Worm (Caenorhabditis elegans) whole organism, mixed stage, embryonic: ENCODE data around the gene ugt-39.

ENCODE experiments used
- bed-3 ChIP-seq: fragments of 200-800 bp; sonication (Bioruptor generic); optimal IDR thresholded peaks from 3 replicates; lab custom pipeline; 2018; ENCODE audit warnings: mild to moderate bottlenecking, missing genetic modification characterization, moderate library complexity, missing compliant biosample characterization
- blmp-1 ChIP-seq: fragments of 150-350 bp; optimal IDR thresholded peaks from 2 replicates; lab custom pipeline; 2014; ENCODE audit warnings: missing biosample characterization, missing genetic modification characterization
- ceh-39 ChIP-seq: fragments of 150-350 bp; optimal IDR thresholded peaks from 2 replicates; lab custom pipeline; 2014; ENCODE audit warnings: missing biosample characterization, missing genetic modification characterization
- ceh-43 ChIP-seq: fragments of 200-800 bp; sonication (Bioruptor generic); optimal IDR thresholded peaks from 2 replicates; lab custom pipeline; 2018; ENCODE audit warnings: mild to moderate bottlenecking, missing genetic modification characterization, moderate library complexity, missing compliant biosample characterization
- ces-1 ChIP-seq: fragments of 150-350 bp; optimal IDR thresholded peaks from 2 replicates; lab custom pipeline; 2014; ENCODE audit warnings: missing biosample characterization, missing genetic modification reagents, missing genetic modification characterization
- drap-1 ChIP-seq: fragments of 200-800 bp; sonication (Bioruptor generic); optimal IDR thresholded peaks from 3 replicates; lab custom pipeline; 2018; ENCODE audit warnings: mild to moderate bottlenecking, missing genetic modification characterization, missing compliant biosample characterization
- elt-1 ChIP-seq: sonication (generic microtip); optimal IDR thresholded peaks from 2 replicates; lab custom pipeline; 2017; ENCODE audit warnings: missing genetic modification characterization, mild to moderate bottlenecking, missing compliant biosample characterization, antibody characterized with exemption, moderate library complexity, borderline replicate concordance; ENCODE audit not compliant: insufficient read depth
- ham-2 ChIP-seq: fragments of 200-800 bp; sonication (Bioruptor generic); optimal IDR thresholded peaks from 2 replicates; lab custom pipeline; 2018; ENCODE audit warnings: mild to moderate bottlenecking, missing genetic modification characterization, missing compliant biosample characterization
- hlh-1 ChIP-seq: fragments of 150-350 bp; optimal IDR thresholded peaks from 2 replicates; lab custom pipeline; 2014; ENCODE audit warnings: missing biosample characterization, missing genetic modification reagents, missing genetic modification characterization
- lin-13 ChIP-seq: fragments of 150-350 bp; optimal IDR thresholded peaks from 2 replicates; lab custom pipeline; 2014; ENCODE audit warnings: missing biosample characterization, missing genetic modification characterization
- lsy-2 ChIP-seq: fragments of 150-350 bp; optimal IDR thresholded peaks from 2 replicates; lab custom pipeline; 2014; ENCODE audit warnings: missing biosample characterization, missing genetic modification characterization
- mep-1 ChIP-seq: fragments of 150-350 bp; optimal IDR thresholded peaks from 2 replicates; lab custom pipeline; 2017; ENCODE audit warnings: missing biosample characterization, missing genetic modification reagents, missing genetic modification characterization, inconsistent platforms
- mls-2 ChIP-seq: sonication (generic microtip); optimal IDR thresholded peaks from 2 replicates; lab custom pipeline; 2016; ENCODE audit warnings: mild to moderate bottlenecking, missing genetic modification characterization, moderate library complexity, missing compliant biosample characterization
- nhr-12 ChIP-seq: fragments of 150-350 bp; optimal IDR thresholded peaks from 2 replicates; lab custom pipeline; 2014; ENCODE audit warnings: missing biosample characterization, missing genetic modification characterization
- nhr-2 ChIP-seq: fragments of 150-350 bp; optimal IDR thresholded peaks from 2 replicates; lab custom pipeline; 2014; ENCODE audit warnings: missing biosample characterization, missing genetic modification characterization
- nhr-237 ChIP-seq: fragments of 150-350 bp; optimal IDR thresholded peaks from 2 replicates; lab custom pipeline; 2014; ENCODE audit warnings: missing biosample characterization, missing genetic modification characterization
- nhr-28 ChIP-seq: fragments of 150-350 bp; optimal IDR thresholded peaks from 2 replicates; lab custom pipeline; 2014; ENCODE audit warnings: missing biosample characterization, missing genetic modification characterization
- nhr-76 ChIP-seq: sonication (generic microtip); optimal IDR thresholded peaks from 2 replicates; lab custom pipeline; 2017; ENCODE audit warnings: missing biosample characterization, missing genetic modification characterization
- pha-4 ChIP-seq: fragments of 150-350 bp; optimal IDR thresholded peaks from 2 replicates; lab custom pipeline; 2018; ENCODE audit warnings: missing biosample characterization, missing genetic modification reagents, missing genetic modification characterization
- sem-2 ChIP-seq: fragments of 200-800 bp; sonication (Bioruptor generic); optimal IDR thresholded peaks from 2 replicates; lab custom pipeline; 2018; ENCODE audit warnings: mild to moderate bottlenecking, missing genetic modification characterization, missing compliant biosample characterization
- snpc-4 ChIP-seq: fragments of 150-350 bp; optimal IDR thresholded peaks from 2 replicates; lab custom pipeline; 2014; ENCODE audit warnings: missing biosample characterization, missing genetic modification characterization
- tbx-8 ChIP-seq: fragments of 200-800 bp; sonication (Bioruptor generic); optimal IDR thresholded peaks from 2 replicates; lab custom pipeline; 2018; ENCODE audit warnings: mild to moderate bottlenecking, missing genetic modification characterization, moderate library complexity, missing compliant biosample characterization
- unc-120 ChIP-seq: sonication (generic microtip); optimal IDR thresholded peaks from 2 replicates; lab custom pipeline; 2017; ENCODE audit warnings: missing genetic modification characterization, missing compliant biosample characterization; ENCODE audit not compliant: poor library complexity, severe bottlenecking
- unc-62 ChIP-seq: fragments of 150-350 bp; optimal IDR thresholded peaks from 2 replicates; lab custom pipeline; 2014; ENCODE audit warnings: missing biosample characterization, missing genetic modification reagents, missing genetic modification characterization
- zip-8 ChIP-seq: fragments of 150-350 bp; optimal IDR thresholded peaks from 2 replicates; lab custom pipeline; 2014; ENCODE audit warnings: missing biosample characterization, missing genetic modification characterization
- ztf-11 ChIP-seq: fragments of 150-350 bp; optimal IDR thresholded peaks from 2 replicates; lab custom pipeline; 2014; ENCODE audit warnings: missing biosample characterization, missing genetic modification characterization

ugt-39 gene

DNA sequence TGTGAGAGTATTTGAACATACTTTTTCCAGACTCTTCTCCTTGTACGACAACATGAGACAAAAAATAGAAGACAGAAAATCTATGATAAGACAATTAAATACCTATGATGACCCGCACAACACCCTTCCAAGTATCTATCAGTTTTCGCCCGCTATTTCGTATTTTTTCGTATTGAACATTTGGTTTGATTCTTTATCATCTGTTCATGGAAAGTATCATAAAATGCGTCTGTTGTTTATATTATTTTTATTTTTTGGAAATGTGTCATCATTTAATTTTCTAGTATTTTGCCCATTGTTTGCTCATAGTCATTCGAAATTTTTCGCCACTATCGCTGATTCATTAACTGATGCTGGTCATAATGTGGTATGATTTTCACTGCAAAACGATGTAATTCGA lies at the start of gene ugt-39:
Gene ugt-39, plus strand, starts transcription at position 54 of the 400 bp plus-strand sequence.
- TF ChIP-seq hlh-1 (tag; lab: Kevin White, UChicago) (no peak), unc-120 (tag; lab: Kevin White, UChicago) (no peak), zip-8 (tag; lab: Kevin White, UChicago) (no peak), lsy-2 (tag; lab: Kevin White, UChicago) (no peak)
- TF ChIP-seq, all 35 proteins: peak for 0

DNA sequence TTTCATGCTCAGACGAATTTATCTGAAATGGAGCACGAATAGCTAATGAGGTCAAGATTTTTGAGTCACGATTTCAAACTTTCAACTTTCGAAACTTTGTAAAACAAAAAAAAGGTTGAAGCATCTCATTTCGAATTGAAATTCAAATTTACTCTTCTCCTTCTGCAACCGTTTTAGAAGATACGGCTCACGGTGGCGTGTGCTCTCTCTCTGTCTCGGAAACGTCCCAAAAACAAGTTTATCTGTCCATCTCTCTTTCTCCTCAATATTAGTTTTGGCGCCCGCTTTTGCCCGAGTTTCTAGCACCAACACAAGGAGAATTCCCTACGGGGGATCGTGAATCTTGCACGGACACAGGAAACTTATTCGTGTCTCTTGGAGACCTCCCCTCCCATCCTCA lies 46.6 kb upstream of the ugt-39 start:
- TF ChIP-seq lsy-2 (tag; lab: Kevin White, UChicago): no peak
- TF ChIP-seq ces-1 (GFP tag; lab: Kevin White, UChicago): peak; percentile 21

DNA sequence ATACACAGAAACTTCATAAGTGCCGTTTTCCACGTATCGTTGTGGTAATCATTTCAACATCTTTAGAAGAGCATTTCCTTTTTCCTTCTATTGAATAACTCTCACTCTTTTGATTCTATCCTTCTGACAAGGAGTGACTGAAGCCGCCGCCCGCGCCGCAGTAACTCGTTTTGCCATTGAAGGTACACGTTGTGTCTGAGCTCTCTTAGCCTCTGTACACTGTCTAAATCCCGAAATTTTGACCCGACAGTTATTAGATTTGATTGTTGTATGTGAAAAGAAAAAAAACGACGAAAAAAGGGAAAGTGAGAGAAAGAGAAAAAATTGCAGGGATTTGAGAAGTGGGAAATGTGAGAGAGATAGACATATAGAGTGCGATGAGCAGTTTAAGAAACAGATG lies 45.7 kb upstream of the ugt-39 start:
- TF ChIP-seq bed-3 (GFP tag; lab: Kevin White, UChicago) (no peak), ces-1 (GFP tag; lab: Kevin White, UChicago) (peak; percentile 95), mls-2 (tag; lab: Kevin White, UChicago) (no peak)
- TF ChIP-seq, all 35 proteins: peak for 1

DNA sequence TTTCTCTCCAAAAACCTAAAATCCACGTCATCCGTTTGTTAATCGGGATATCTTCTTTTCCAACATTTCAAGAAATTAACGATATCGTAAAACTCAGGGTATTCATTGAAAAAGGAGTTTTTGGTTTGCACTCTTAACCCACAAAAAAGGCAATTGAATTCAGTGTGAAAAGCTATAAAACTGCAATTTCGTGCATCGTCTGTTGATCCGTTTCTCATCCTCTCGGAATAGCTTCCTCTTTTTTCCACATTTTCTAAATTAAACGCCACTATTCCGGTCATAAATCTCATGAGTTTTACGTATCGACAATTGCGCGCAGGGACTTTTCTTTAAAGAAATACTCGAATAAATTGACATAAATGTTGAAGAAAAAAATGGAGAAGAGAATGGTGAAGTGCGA lies 44.7 kb upstream of the ugt-39 start:
- TF ChIP-seq nhr-12 (tag; lab: Kevin White, UChicago) (no peak), hlh-1 (tag; lab: Kevin White, UChicago) (no peak), elt-1 (tag; lab: Kevin White, UChicago) (no peak), pha-4 (tag; lab: Kevin White, UChicago) (no peak), sem-2 (GFP tag; lab: Kevin White, UChicago) (no peak), unc-62 (GFP tag; lab: Kevin White, UChicago) (no peak), ceh-39 (tag; lab: Kevin White, UChicago) (no peak), nhr-76 (tag; lab: Kevin White, UChicago) (no peak), nhr-237 (tag; lab: Kevin White, UChicago) (no peak), bed-3 (GFP tag; lab: Kevin White, UChicago) (no peak), zip-8 (tag; lab: Kevin White, UChicago) (no peak), snpc-4 (tag; lab: Kevin White, UChicago) (no peak), ces-1 (GFP tag; lab: Kevin White, UChicago) (no peak), nhr-28 (tag; lab: Kevin White, UChicago) (no peak), unc-120 (tag; lab: Kevin White, UChicago) (no peak), mep-1 (tag; lab: Kevin White, UChicago) (no peak), nhr-2 (no peak)

DNA sequence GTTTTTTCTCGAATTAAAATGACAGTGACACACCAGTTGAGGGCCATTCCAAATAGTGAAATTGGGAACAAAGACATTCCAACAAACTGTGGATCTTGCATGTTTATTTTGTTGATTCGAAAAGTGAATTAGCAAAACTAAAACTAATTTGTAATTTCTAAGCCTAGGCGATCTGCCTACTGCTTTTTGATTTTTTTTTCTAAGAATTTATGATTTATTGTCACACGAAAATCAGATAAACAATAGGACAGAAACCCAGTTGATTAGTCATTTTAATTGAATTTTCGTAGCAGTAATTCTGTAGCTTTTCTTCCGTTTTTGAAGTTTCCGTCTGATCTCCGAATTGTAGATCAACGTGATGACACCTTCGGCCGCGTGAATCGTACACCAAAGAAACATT lies 38.1 kb upstream of the ugt-39 start, which contains the start of gene srx-33:
Gene srx-33, minus strand, starts transcription at position 101 of the 400 bp plus-strand sequence.
- TF ChIP-seq lin-13 (tag; lab: Kevin White, UChicago): no peak
- no peak for TF ChIP-seq nhr-76 (tag; lab: Kevin White, UChicago)
- TF ChIP-seq mep-1 (tag; lab: Kevin White, UChicago): no peak
- TF ChIP-seq blmp-1 (tag; lab: Kevin White, UChicago): no peak
- TF ChIP-seq, all 35 proteins: peak for 0

DNA sequence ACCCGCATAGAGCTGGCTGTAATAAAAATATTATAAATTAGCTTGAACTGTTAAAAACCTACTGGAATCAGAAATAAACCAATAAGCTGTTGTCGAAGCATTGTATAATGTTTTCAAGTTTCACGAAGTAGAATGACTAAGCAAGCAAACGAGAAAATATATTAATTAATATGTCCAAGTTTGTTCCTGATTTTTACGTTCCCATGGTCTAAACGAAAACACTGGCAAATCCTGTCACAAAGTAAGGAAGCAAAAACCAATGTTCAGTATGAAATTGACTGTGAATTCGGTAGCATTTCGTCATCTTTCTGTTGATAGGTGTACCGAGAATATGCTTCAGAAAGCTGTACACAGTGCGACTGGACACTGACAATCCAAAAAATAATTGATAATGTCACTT lies 36.8 kb upstream of the ugt-39 start, which contains the start of gene srx-34:
Gene srx-34, minus strand, starts transcription at position 101 of the 400 bp plus-strand sequence.
- TF ChIP-seq unc-120 (tag; lab: Kevin White, UChicago): no peak
- no peak for TF ChIP-seq ztf-11 (tag; lab: Kevin White, UChicago)
- no peak for TF ChIP-seq nhr-12 (tag; lab: Kevin White, UChicago)
- no peak for TF ChIP-seq mls-2 (tag; lab: Kevin White, UChicago)
- no peak for TF ChIP-seq ceh-39 (tag; lab: Kevin White, UChicago)
- TF ChIP-seq nhr-28 (tag; lab: Kevin White, UChicago): no peak
- no peak for TF ChIP-seq tbx-8 (GFP tag; lab: Kevin White, UChicago)
- TF ChIP-seq mep-1 (tag; lab: Kevin White, UChicago): no peak
- TF ChIP-seq nhr-76 (tag; lab: Kevin White, UChicago): no peak
- no peak for TF ChIP-seq ceh-43 (GFP tag; lab: Kevin White, UChicago)
- TF ChIP-seq lsy-2 (tag; lab: Kevin White, UChicago): no peak
- TF ChIP-seq snpc-4 (tag; lab: Kevin White, UChicago): no peak
- TF ChIP-seq lin-13 (tag; lab: Kevin White, UChicago): no peak

DNA sequence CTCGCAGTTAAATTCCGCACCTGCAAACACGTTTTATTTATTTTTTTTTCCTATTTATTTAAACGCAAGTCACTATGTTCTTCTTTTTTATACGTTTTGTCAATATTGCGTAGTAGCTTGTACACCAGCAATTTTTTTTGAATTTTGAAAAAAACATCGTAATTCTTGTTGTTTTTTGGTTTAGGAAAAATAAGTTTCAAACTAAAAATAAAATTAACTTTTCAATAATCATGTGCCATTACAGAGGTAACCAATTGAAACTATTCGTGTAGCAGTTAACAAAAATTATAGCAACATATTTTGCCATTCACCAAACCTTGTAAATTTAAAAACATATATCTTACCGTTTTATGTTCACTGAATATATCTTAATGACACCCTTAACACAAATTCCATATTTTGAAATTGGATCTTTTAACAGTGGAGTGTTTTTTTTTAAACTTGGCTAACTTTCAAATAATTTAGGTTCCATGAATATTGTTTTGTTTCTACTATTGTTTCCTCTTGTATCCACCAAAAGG lies 33.7 kb upstream of the ugt-39 start, which contains the start of gene lmd-5:
Gene lmd-5, plus strand, starts transcription at position 471 of the 521 bp plus-strand sequence.
- TF ChIP-seq nhr-76 (tag; lab: Kevin White, UChicago): no peak
- no peak for TF ChIP-seq blmp-1 (tag; lab: Kevin White, UChicago)
- no peak for TF ChIP-seq ham-2 (GFP tag; lab: Kevin White, UChicago)
- TF ChIP-seq mep-1 (tag; lab: Kevin White, UChicago): no peak
- TF ChIP-seq tbx-8 (GFP tag; lab: Kevin White, UChicago): no peak
- TF ChIP-seq unc-62 (GFP tag; lab: Kevin White, UChicago): no peak
- no peak for TF ChIP-seq drap-1 (GFP tag; lab: Kevin White, UChicago)
